Fruit fly (Drosophila melanogaster) whole organism, embryonic: Measurements from ENCODE around the gene CheB38b.

Experiments used
- CG1024 ChIP-seq: fragments of 200-800 bp; sonication (Bioruptor generic); IDR thresholded peaks from 2 replicates; pipeline ENCODE4 v1.3.6; 2022; ENCODE audit warnings: missing biosample characterization, missing genetic modification characterization
- CG10959 ChIP-seq: fragments of 200-800 bp; sonication (Bioruptor generic); IDR thresholded peaks from 2 replicates; pipeline ENCODE4 v1.3.6; 2022; ENCODE audit warnings: missing biosample characterization, missing genetic modification characterization
- CG11560 ChIP-seq: fragments of 200-800 bp; sonication (Bioruptor generic); IDR thresholded peaks from 3 replicates; pipeline ENCODE4 v1.3.6; 2022; ENCODE audit warnings: missing biosample characterization, missing genetic modification characterization
- CG13775 ChIP-seq: fragments of 200-800 bp; sonication (Bioruptor generic); optimal IDR thresholded peaks from 3 replicates; lab custom pipeline; 2017; ENCODE audit warnings: missing biosample characterization, mild to moderate bottlenecking, missing genetic modification characterization
- CG14441 ChIP-seq: fragments of 200-800 bp; sonication (Bioruptor generic); IDR thresholded peaks from 2 replicates; pipeline ENCODE4 v1.3.6; 2022; ENCODE audit warnings: missing biosample characterization, missing genetic modification characterization
- CG15601 ChIP-seq: fragments of 200-800 bp; sonication (Bioruptor generic); optimal IDR thresholded peaks from 3 replicates; lab custom pipeline; 2019; ENCODE audit warnings: missing biosample characterization, mild to moderate bottlenecking, missing genetic modification characterization, moderate library complexity
- CG1602 ChIP-seq: fragments of 200-800 bp; sonication (Bioruptor generic); optimal IDR thresholded peaks from 3 replicates; lab custom pipeline; 2016; ENCODE audit warnings: missing biosample characterization, missing genetic modification characterization
- CG17359 ChIP-seq: fragments of 200-800 bp; sonication (Bioruptor generic); optimal IDR thresholded peaks from 3 replicates; lab custom pipeline; 2018; ENCODE audit warnings: missing biosample characterization, mild to moderate bottlenecking, missing genetic modification characterization, moderate library complexity
- CG17568 ChIP-seq: fragments of 200-800 bp; sonication (Bioruptor generic); optimal IDR thresholded peaks from 2 replicates; lab custom pipeline; 2018; ENCODE audit warnings: missing biosample characterization, mild to moderate bottlenecking, missing genetic modification characterization, moderate library complexity
- CG2199 ChIP-seq: fragments of 200-800 bp; sonication (Bioruptor generic); IDR thresholded peaks from 3 replicates; pipeline ENCODE4 v1.3.6; 2022; ENCODE audit warnings: missing biosample characterization, missing genetic modification characterization
- CG31224 ChIP-seq: fragments of 200-800 bp; sonication (Bioruptor generic); IDR thresholded peaks from 2 replicates; pipeline ENCODE4 v1.3.6; 2022; ENCODE audit warnings: missing biosample characterization, missing genetic modification characterization
- CG34422 ChIP-seq: fragments of 200-800 bp; sonication (Bioruptor generic); IDR thresholded peaks from 3 replicates; pipeline ENCODE4 v1.3.6; 2022; ENCODE audit warnings: missing biosample characterization, missing genetic modification characterization
- CG6791 ChIP-seq: fragments of 200-800 bp; sonication (Bioruptor generic); IDR thresholded peaks from 3 replicates; pipeline ENCODE4 v1.3.6; 2022; ENCODE audit warnings: missing biosample characterization, missing genetic modification characterization; ENCODE audit not compliant: partially characterized antibody
- CG7271 ChIP-seq: fragments of 200-800 bp; sonication (Bioruptor generic); optimal IDR thresholded peaks from 2 replicates; lab custom pipeline; 2018; ENCODE audit warnings: missing biosample characterization, mild to moderate bottlenecking, missing genetic modification characterization, moderate library complexity
- CG7987 ChIP-seq: fragments of 200-800 bp; sonication (Bioruptor generic); optimal IDR thresholded peaks from 2 replicates; lab custom pipeline; 2018; ENCODE audit warnings: missing biosample characterization, mild to moderate bottlenecking, missing genetic modification characterization, moderate library complexity
- CG9797 ChIP-seq: fragments of 200-800 bp; sonication (Bioruptor generic); optimal IDR thresholded peaks from 3 replicates; lab custom pipeline; 2018; ENCODE audit warnings: missing biosample characterization, mild to moderate bottlenecking, missing genetic modification characterization
- CG9817 ChIP-seq: fragments of 200-800 bp; sonication (Bioruptor generic); optimal IDR thresholded peaks from 2 replicates; lab custom pipeline; 2018; ENCODE audit warnings: missing biosample characterization, mild to moderate bottlenecking, missing genetic modification characterization, moderate library complexity
- Chrac-16 ChIP-seq: fragments of 200-800 bp; sonication (Bioruptor generic); optimal IDR thresholded peaks from 3 replicates; lab custom pipeline; 2016; ENCODE audit warnings: missing biosample characterization, missing genetic modification characterization
- Ets97D ChIP-seq: fragments of 200-800 bp; sonication (Bioruptor generic); optimal IDR thresholded peaks from 3 replicates; lab custom pipeline; 2016; ENCODE audit warnings: missing biosample characterization, missing genetic modification characterization
- Gug ChIP-seq: fragments of 200-800 bp; sonication (Bioruptor generic); IDR thresholded peaks from 4 replicates; pipeline ENCODE4 v1.3.6; 2022; ENCODE audit warnings: missing biosample characterization, missing genetic modification characterization
- Jarid2 ChIP-seq: fragments of 200-800 bp; sonication (Bioruptor generic); optimal IDR thresholded peaks from 3 replicates; lab custom pipeline; 2017; ENCODE audit warnings: mild to moderate bottlenecking, missing biosample characterization, missing genetic modification reagents, missing genetic modification characterization
- Lhr ChIP-seq: fragments of 200-800 bp; sonication (Bioruptor generic); optimal IDR thresholded peaks from 3 replicates; lab custom pipeline; 2017; ENCODE audit warnings: mild to moderate bottlenecking, missing biosample characterization, missing genetic modification reagents, missing genetic modification characterization
- MTF-1 ChIP-seq: fragments of 200-800 bp; sonication (Bioruptor generic); optimal IDR thresholded peaks from 2 replicates; lab custom pipeline; 2018; ENCODE audit warnings: missing biosample characterization, mild to moderate bottlenecking, missing genetic modification characterization, borderline replicate concordance
- Myb ChIP-seq: fragments of 200-800 bp; sonication (Bioruptor generic); optimal IDR thresholded peaks from 2 replicates; lab custom pipeline; 2016; ENCODE audit warnings: missing biosample characterization, missing genetic modification characterization
- Pdp1 ChIP-seq, 2 experiments: fragments of 200-800 bp; sonication (Bioruptor generic); optimal IDR thresholded peaks; 3 replicates each; lab custom pipeline; 2016; ENCODE audit warnings: missing biosample characterization in 2 of 2, missing genetic modification characterization in 2 of 2, mild to moderate bottlenecking in 1 of 2, moderate library complexity in 1 of 2
- Ptx1 ChIP-seq: fragments of 200-800 bp; sonication (Bioruptor generic); IDR thresholded peaks from 2 replicates; pipeline ENCODE4 v1.3.6; 2022; ENCODE audit warnings: missing biosample characterization, missing genetic modification characterization
- Spps ChIP-seq: fragments of 200-800 bp; sonication (Bioruptor generic); optimal IDR thresholded peaks from 2 replicates; lab custom pipeline; 2018; ENCODE audit warnings: missing biosample characterization, mild to moderate bottlenecking, missing genetic modification characterization
- ash1 ChIP-seq: fragments of 200-800 bp; sonication (Bioruptor generic); optimal IDR thresholded peaks from 2 replicates; lab custom pipeline; 2018; ENCODE audit warnings: missing biosample characterization, mild to moderate bottlenecking, missing genetic modification characterization
- cato ChIP-seq: fragments of 200-800 bp; sonication (Bioruptor generic); optimal IDR thresholded peaks from 2 replicates; lab custom pipeline; 2016; ENCODE audit warnings: missing biosample characterization, missing genetic modification characterization, borderline replicate concordance
- ci ChIP-seq: fragments of 200-800 bp; sonication (Bioruptor generic); IDR thresholded peaks from 3 replicates; pipeline ENCODE4 v1.3.6; 2022; ENCODE audit warnings: missing biosample characterization, missing genetic modification characterization
- dimm ChIP-seq: fragments of 200-800 bp; sonication (Bioruptor generic); IDR thresholded peaks from 2 replicates; pipeline ENCODE4 v1.3.6; 2022; ENCODE audit warnings: missing biosample characterization, missing genetic modification characterization
- disco-r ChIP-seq: fragments of 200-800 bp; sonication (Bioruptor generic); optimal IDR thresholded peaks from 2 replicates; lab custom pipeline; 2016; ENCODE audit warnings: missing biosample characterization, missing genetic modification characterization
- gsb ChIP-seq: fragments of 200-800 bp; sonication (Bioruptor generic); IDR thresholded peaks from 2 replicates; pipeline ENCODE4 v1.3.6; 2022; ENCODE audit warnings: missing biosample characterization, missing genetic modification characterization
- h ChIP-seq: fragments of >200 bp; optimal IDR thresholded peaks from 2 replicates; lab custom pipeline; 2017
- her ChIP-seq: fragments of 200-800 bp; sonication (Bioruptor generic); optimal IDR thresholded peaks from 2 replicates; lab custom pipeline; 2016; ENCODE audit warnings: missing biosample characterization, missing genetic modification characterization
- jumu ChIP-seq: fragments of 200-800 bp; sonication (Bioruptor generic); optimal IDR thresholded peaks from 3 replicates; lab custom pipeline; 2016; ENCODE audit warnings: missing biosample characterization, missing genetic modification characterization
- lmd ChIP-seq: fragments of 200-800 bp; sonication (Bioruptor generic); IDR thresholded peaks from 2 replicates; pipeline ENCODE4 v1.3.6; 2022; ENCODE audit warnings: missing biosample characterization, missing genetic modification characterization
- maf-S ChIP-seq: fragments of 200-800 bp; sonication (Bioruptor generic); optimal IDR thresholded peaks from 2 replicates; lab custom pipeline; 2016; ENCODE audit warnings: missing biosample characterization, missing genetic modification characterization
- mld ChIP-seq: fragments of 200-800 bp; sonication (Bioruptor generic); IDR thresholded peaks from 3 replicates; pipeline ENCODE4 v1.3.6; 2022; ENCODE audit warnings: missing biosample characterization, missing genetic modification characterization; ENCODE audit not compliant: partially characterized antibody
- pb ChIP-seq: fragments of 200-800 bp; sonication (Bioruptor generic); optimal IDR thresholded peaks from 3 replicates; lab custom pipeline; 2016; ENCODE audit warnings: missing biosample characterization, missing genetic modification characterization
- pfk ChIP-seq: fragments of 200-800 bp; sonication (Bioruptor generic); optimal IDR thresholded peaks from 2 replicates; lab custom pipeline; 2018; ENCODE audit warnings: missing biosample characterization, mild to moderate bottlenecking, missing genetic modification characterization, moderate library complexity
- pnt ChIP-seq: fragments of 200-800 bp; sonication (Bioruptor generic); optimal IDR thresholded peaks from 3 replicates; lab custom pipeline; 2016; ENCODE audit warnings: missing biosample characterization, missing genetic modification characterization
- run ChIP-seq: fragments of 200-800 bp; sonication (Bioruptor generic); optimal IDR thresholded peaks from 3 replicates; lab custom pipeline; 2018; ENCODE audit warnings: missing biosample characterization, mild to moderate bottlenecking, missing genetic modification characterization
- sens ChIP-seq: fragments of 200-800 bp; sonication (Bioruptor generic); peaks from one replicate; lab custom pipeline; 2016; ENCODE audit warnings: missing biosample characterization, missing genetic modification characterization
- seq ChIP-seq: fragments of 200-800 bp; sonication (Bioruptor generic); IDR thresholded peaks from 2 replicates; pipeline ENCODE4 v1.3.6; 2022; ENCODE audit warnings: missing biosample characterization, missing genetic modification characterization
- slbo ChIP-seq: fragments of 200-800 bp; sonication (Bioruptor generic); IDR thresholded peaks from 2 replicates; pipeline ENCODE4 v1.3.6; 2022; ENCODE audit warnings: missing biosample characterization, missing genetic modification characterization
- tgo ChIP-seq: fragments of 200-800 bp; sonication (Bioruptor generic); IDR thresholded peaks from 3 replicates; pipeline ENCODE4 v1.3.6; 2022; ENCODE audit warnings: missing biosample characterization, missing genetic modification characterization
- tna ChIP-seq: fragments of 200-800 bp; sonication (Bioruptor generic); IDR thresholded peaks from 2 replicates; pipeline ENCODE4 v1.3.6; 2022; ENCODE audit warnings: missing biosample characterization, missing genetic modification characterization; ENCODE audit not compliant: partially characterized antibody
- tup ChIP-seq: fragments of 200-800 bp; sonication (Bioruptor generic); optimal IDR thresholded peaks from 2 replicates; lab custom pipeline; 2016; ENCODE audit warnings: missing biosample characterization, mild to moderate bottlenecking, missing genetic modification characterization, moderate library complexity
- tx ChIP-seq: fragments of 200-800 bp; sonication (Bioruptor generic); optimal IDR thresholded peaks from 2 replicates; lab custom pipeline; 2016; ENCODE audit warnings: missing biosample characterization, missing genetic modification characterization
- vvl ChIP-seq: fragments of 200-800 bp; sonication (Bioruptor generic); IDR thresholded peaks from 2 replicates; pipeline ENCODE4 v1.3.6; 2022; ENCODE audit warnings: missing biosample characterization, missing genetic modification characterization

CheB38b gene

DNA sequence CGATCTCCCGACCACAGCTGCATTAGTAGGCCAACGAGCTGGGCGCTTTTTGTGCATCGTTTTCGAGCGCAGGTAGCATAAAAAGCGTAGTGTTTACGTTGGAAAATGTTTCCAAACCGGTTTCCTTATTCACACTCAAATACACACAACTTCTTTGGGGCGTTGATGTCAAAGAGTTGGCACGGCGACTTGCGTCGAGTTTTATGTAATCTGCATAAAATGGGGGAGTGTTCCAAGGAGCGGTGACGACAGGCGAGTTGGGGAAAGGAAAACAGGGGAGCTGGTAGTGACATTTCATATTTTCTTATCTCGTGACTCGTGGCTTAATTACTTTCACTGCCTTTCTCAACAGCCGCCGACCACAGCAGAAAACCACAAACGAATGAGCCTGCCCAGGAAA is 22.4 kb downstream of the CheB38b start (continued):
- TF ChIP-seq MTF-1 (GFP tag; lab: Kevin White, UChicago), result no peak
- peak in 1 of 2 experiments; percentile 56 for TF ChIP-seq Pdp1 (GFP tag; optimal IDR thresholded peaks at IDR 0.05; lab: Kevin White, UChicago)
- TF ChIP-seq disco-r (GFP tag; lab: Kevin White, UChicago), result no peak
- no peak for TF ChIP-seq tup (GFP tag; lab: Kevin White, UChicago)
- no peak for TF ChIP-seq CG1602
- TF ChIP-seq Ets97D (GFP tag; lab: Kevin White, UChicago), result no peak
- TF ChIP-seq CG11560 (tag; lab: Robert Waterston, UW), result no peak
- no peak for TF ChIP-seq dimm (GFP tag; lab: Robert Waterston, UW)
- no peak for TF ChIP-seq pnt (GFP tag; lab: Kevin White, UChicago)
- no peak for TF ChIP-seq CG10959 (GFP tag; lab: Robert Waterston, UW)
- TF ChIP-seq Jarid2, result no peak
- no peak for TF ChIP-seq CG1024 (GFP tag; lab: Robert Waterston, UW)
- no peak for TF ChIP-seq tgo (GFP tag; lab: Robert Waterston, UW)
- TF ChIP-seq slbo (GFP tag; lab: Robert Waterston, UW), result no peak

DNA sequence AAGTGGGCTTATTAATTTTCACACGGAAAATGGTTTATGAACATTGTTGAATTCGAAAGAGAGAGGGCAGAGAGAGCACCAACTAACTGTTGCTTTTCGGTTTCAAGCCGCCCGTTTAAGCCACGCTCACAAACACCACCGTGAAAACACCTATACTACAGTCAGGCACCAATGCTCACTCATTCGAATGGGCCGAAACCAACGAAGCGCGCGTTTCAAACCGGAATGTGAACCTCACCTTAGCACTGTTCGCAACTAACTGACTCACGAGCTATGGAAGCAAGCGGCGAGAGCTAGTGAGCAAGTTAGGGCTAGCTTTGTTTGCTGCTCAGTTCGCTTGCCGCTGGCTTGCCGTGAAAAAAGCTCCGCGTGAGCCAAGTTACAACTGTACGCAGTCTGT is 23.2 kb downstream of the CheB38b start:
- TF ChIP-seq h (lab: Kevin White, UChicago), result no peak
- no peak for TF ChIP-seq Spps (tag; lab: Kevin White, UChicago)
- TF ChIP-seq CG17359 (tag; lab: Kevin White, UChicago), result no peak
- no peak for TF ChIP-seq CG9797 (GFP tag; lab: Kevin White, UChicago)
- TF ChIP-seq Lhr (GFP tag; lab: Kevin White, UChicago), result no peak
- TF ChIP-seq CG14441 (GFP tag; lab: Robert Waterston, UW), result no peak
- no peak for TF ChIP-seq gsb
- TF ChIP-seq Ptx1 (GFP tag; lab: Robert Waterston, UW), result no peak
- TF ChIP-seq maf-S (GFP tag; lab: Kevin White, UChicago), result no peak
- no peak for TF ChIP-seq CG13775
- TF ChIP-seq seq (GFP tag; lab: Robert Waterston, UW), result no peak
- no peak for TF ChIP-seq pb (GFP tag; lab: Kevin White, UChicago)
- no peak for TF ChIP-seq tx (GFP tag; lab: Kevin White, UChicago)
- no peak for TF ChIP-seq pfk (GFP tag; lab: Kevin White, UChicago)
- TF ChIP-seq CG7987 (GFP tag; lab: Kevin White, UChicago), result peak; percentile 23
- peak; percentile 45 for TF ChIP-seq her (GFP tag; lab: Kevin White, UChicago)
- no peak for TF ChIP-seq lmd (GFP tag; lab: Robert Waterston, UW)
- TF ChIP-seq Chrac-16 (GFP tag; lab: Kevin White, UChicago), result no peak
- TF ChIP-seq sens (GFP tag; lab: Kevin White, UChicago), result no peak
- TF ChIP-seq ash1 (GFP tag; lab: Kevin White, UChicago), result no peak
- TF ChIP-seq jumu (GFP tag; lab: Kevin White, UChicago), result no peak
- TF ChIP-seq ci (GFP tag; lab: Robert Waterston, UW), result peak; percentile 79
- no peak for TF ChIP-seq CG31224 (GFP tag; lab: Robert Waterston, UW)
- no peak for TF ChIP-seq CG6791 (GFP tag; lab: Robert Waterston, UW)
- no peak for TF ChIP-seq mld
- 0 out of 3 replicates have a peak, but pooled peaks have one; percentile 71 for TF ChIP-seq CG2199
- no peak for TF ChIP-seq CG17568 (GFP tag; lab: Kevin White, UChicago)
- TF ChIP-seq CG34422, result no peak; the same call in 2 of the 3 replicates
- TF ChIP-seq run (tag; lab: Kevin White, UChicago), result no peak
- TF ChIP-seq CG15601 (tag; lab: Kevin White, UChicago), result no peak
- no peak for TF ChIP-seq cato (GFP tag; lab: Kevin White, UChicago)
- no peak for TF ChIP-seq Myb (GFP tag; lab: Kevin White, UChicago)
- no peak for TF ChIP-seq CG9817 (tag; lab: Kevin White, UChicago)
- TF ChIP-seq vvl (GFP tag; lab: Robert Waterston, UW), result peak; percentile 35; the same call in 1 of the 2 replicates
- no peak for TF ChIP-seq Gug (GFP tag; lab: Robert Waterston, UW)
- peak; percentile 49; the same call in 1 of the 2 replicates for TF ChIP-seq tna (GFP tag; lab: Robert Waterston, UW)
- no peak for TF ChIP-seq CG7271 (tag; lab: Kevin White, UChicago)
